Fruit fly (Drosophila melanogaster): ENCODE data around the gene Blimp-1.

dm6 chr3L:5643733-5644132 lies 12.9 kb downstream of the Blimp-1 start:
- no peak for TF ChIP-seq Dll (optimal IDR thresholded peaks at IDR 0.05)
- TF ChIP-seq pan (optimal IDR thresholded peaks at IDR 0.05), result no peak

Measured in whole organism.